Worm (Caenorhabditis elegans) whole organism, L4 larva: ENCODE measurements around the gene C51E3.10.

Experiments used
- F44E2.7 ChIP-seq: fragments of 200-800 bp; sonication (Bioruptor generic); IDR thresholded peaks from 2 replicates; pipeline ENCODE4 v2.1.2; 2022; ENCODE audit warnings: missing genetic modification characterization, missing compliant biosample characterization
- Y48G9A.11 ChIP-seq: fragments of 200-800 bp; sonication (Bioruptor generic); IDR thresholded peaks from 2 replicates; pipeline ENCODE4 v1.3.6; 2022; ENCODE audit warnings: missing genetic modification reagents, missing genetic modification characterization, missing compliant biosample characterization
- aha-1 ChIP-seq: fragments of 150-350 bp; peaks from one replicate; lab custom pipeline; 2014; ENCODE audit warnings: missing biosample characterization, missing genetic modification characterization
- ama-1 ChIP-seq: fragments of 150-350 bp; optimal IDR thresholded peaks from 2 replicates; lab custom pipeline; 2014; ENCODE audit warnings: inconsistent platforms, mixed read lengths
- ceh-20 ChIP-seq: fragments of 200-800 bp; sonication (Bioruptor generic); IDR thresholded peaks from 2 replicates; pipeline ENCODE4 v1.3.6; 2022; ENCODE audit warnings: missing genetic modification reagents, missing genetic modification characterization, missing compliant biosample characterization
- ceh-28 ChIP-seq: fragments of 150-350 bp; optimal IDR thresholded peaks from 2 replicates; lab custom pipeline; 2014; ENCODE audit warnings: missing biosample characterization, missing genetic modification reagents, missing genetic modification characterization
- ceh-82 ChIP-seq: sonication (generic microtip); optimal IDR thresholded peaks from 2 replicates; lab custom pipeline; 2017; ENCODE audit warnings: missing biosample characterization, missing genetic modification characterization
- ces-1 ChIP-seq: fragments of 150-350 bp; sonication (generic microtip); optimal IDR thresholded peaks from 4 replicates; lab custom pipeline; 2014; ENCODE audit warnings: missing biosample characterization, missing genetic modification reagents, missing genetic modification characterization
- cey-2 ChIP-seq: sonication (generic microtip); optimal IDR thresholded peaks from 3 replicates; lab custom pipeline; 2017; ENCODE audit warnings: missing genetic modification characterization, mild to moderate bottlenecking, missing compliant biosample characterization, antibody characterized with exemption, borderline replicate concordance; ENCODE audit not compliant: insufficient read depth
- ctbp-1 ChIP-seq: fragments of 200-800 bp; sonication (Bioruptor generic); IDR thresholded peaks from 2 replicates; pipeline ENCODE4 v1.3.6; 2022; ENCODE audit warnings: missing genetic modification reagents, missing genetic modification characterization, missing compliant biosample characterization
- daf-16 ChIP-seq, 3 experiments: sonication (generic microtip); optimal IDR thresholded peaks; 2 replicates each; lab custom pipeline; 2016 to 2017; ENCODE audit warnings: missing genetic modification characterization in 3 of 3, missing genetic modification reagents in 3 of 3, mild to moderate bottlenecking in 2 of 3, missing compliant biosample characterization in 2 of 3, missing biosample characterization in 1 of 3, moderate library complexity in 1 of 3
- daf-8 ChIP-seq: fragments of 200-800 bp; sonication (Bioruptor generic); IDR thresholded peaks from 2 replicates; pipeline ENCODE4 v1.3.6; 2022; ENCODE audit warnings: missing genetic modification characterization, missing compliant biosample characterization
- dmd-6 ChIP-seq: fragments of 200-800 bp; sonication (Bioruptor generic); IDR thresholded peaks from 2 replicates; pipeline ENCODE4 v1.3.6; 2022; ENCODE audit warnings: missing genetic modification reagents, missing genetic modification characterization, missing compliant biosample characterization
- dmd-9 ChIP-seq: fragments of 200-800 bp; sonication (Bioruptor generic); IDR thresholded peaks from 2 replicates; pipeline ENCODE4 v1.3.6; 2022; ENCODE audit warnings: missing genetic modification reagents, missing genetic modification characterization, missing compliant biosample characterization
- duxl-1 ChIP-seq: sonication (generic microtip); optimal IDR thresholded peaks from 2 replicates; lab custom pipeline; 2016; ENCODE audit warnings: mild to moderate bottlenecking, missing genetic modification characterization, moderate library complexity, missing compliant biosample characterization; ENCODE audit not compliant: poor library complexity
- dve-1 ChIP-seq: sonication (generic microtip); optimal IDR thresholded peaks from 2 replicates; lab custom pipeline; 2017; ENCODE audit warnings: antibody characterized with exemption, mild to moderate bottlenecking, missing genetic modification characterization, missing compliant biosample characterization; ENCODE audit not compliant: insufficient read depth
- hif-1 ChIP-seq, 2 experiments: sonication (generic microtip); optimal IDR thresholded peaks; 2 replicates each; lab custom pipeline; 2016 to 2017; ENCODE audit warnings: missing compliant biosample characterization in 2 of 2, missing genetic modification characterization in 2 of 2, missing genetic modification reagents in 2 of 2, missing genotype in 2 of 2, mild to moderate bottlenecking in 1 of 2
- hlh-11 ChIP-seq: fragments of 200-800 bp; sonication (Bioruptor generic); optimal IDR thresholded peaks from 2 replicates; lab custom pipeline; 2018; ENCODE audit warnings: mild to moderate bottlenecking, missing genetic modification characterization, missing compliant biosample characterization
- hlh-30 ChIP-seq: sonication (generic microtip); optimal IDR thresholded peaks from 2 replicates; lab custom pipeline; 2017; ENCODE audit warnings: antibody characterized with exemption, mild to moderate bottlenecking, missing genetic modification characterization, missing compliant biosample characterization; ENCODE audit not compliant: insufficient read depth
- lin-13 ChIP-seq: fragments of 150-350 bp; optimal IDR thresholded peaks from 2 replicates; lab custom pipeline; 2014; ENCODE audit warnings: missing biosample characterization, missing genetic modification reagents, missing genetic modification characterization
- lin-15B ChIP-seq: fragments of 150-350 bp; sonication (generic microtip); optimal IDR thresholded peaks from 3 replicates; lab custom pipeline; 2014; ENCODE audit warnings: missing biosample characterization, missing genetic modification characterization
- lsy-2 ChIP-seq, 2 experiments: fragments of 150-350 bp in 1 of 2; sonication (generic microtip) in 1 of 2; optimal IDR thresholded peaks; 2 replicates each; lab custom pipeline; 2014 to 2017; ENCODE audit warnings: missing biosample characterization in 2 of 2, missing genetic modification characterization in 2 of 2
- mdl-1 ChIP-seq, 2 experiments: fragments of 150-350 bp in 1 of 2; sonication (generic microtip) in 1 of 2; optimal IDR thresholded peaks; 2 replicates each; lab custom pipeline; 2014 to 2017; ENCODE audit warnings: missing biosample characterization in 2 of 2, missing genetic modification characterization in 2 of 2
- mep-1 ChIP-seq: fragments of 150-350 bp; sonication (generic microtip); optimal IDR thresholded peaks from 3 replicates; lab custom pipeline; 2014; ENCODE audit warnings: missing biosample characterization, missing genetic modification characterization
- mes-2 ChIP-seq: sonication (generic microtip); optimal IDR thresholded peaks from 2 replicates; lab custom pipeline; 2016; ENCODE audit warnings: missing genotype, mild to moderate bottlenecking, missing genetic modification characterization, missing compliant biosample characterization; ENCODE audit not compliant: poor library complexity, severe bottlenecking
- mxl-3 ChIP-seq: fragments of 200-800 bp; sonication (Bioruptor generic); optimal IDR thresholded peaks from 2 replicates; lab custom pipeline; 2018; ENCODE audit warnings: mild to moderate bottlenecking, missing genetic modification characterization, missing compliant biosample characterization
- nhr-11 ChIP-seq: fragments of 150-350 bp; optimal IDR thresholded peaks from 2 replicates; lab custom pipeline; 2014; ENCODE audit warnings: missing biosample characterization, missing genetic modification characterization
- nhr-25 ChIP-seq: sonication (generic microtip); optimal IDR thresholded peaks from 2 replicates; lab custom pipeline; 2017; ENCODE audit warnings: missing genetic modification characterization, mild to moderate bottlenecking, missing compliant biosample characterization, antibody characterized with exemption, moderate library complexity, borderline replicate concordance; ENCODE audit not compliant: insufficient read depth
- nhr-28 ChIP-seq: fragments of 150-350 bp; optimal IDR thresholded peaks from 2 replicates; lab custom pipeline; 2014; ENCODE audit warnings: missing biosample characterization, missing genetic modification characterization
- nhr-41 ChIP-seq: fragments of 200-800 bp; sonication (Bioruptor generic); IDR thresholded peaks from 2 replicates; pipeline ENCODE4 v1.3.6; 2022; ENCODE audit warnings: missing genetic modification reagents, missing genetic modification characterization, missing compliant biosample characterization
- nhr-42 ChIP-seq: fragments of 200-800 bp; sonication (Bioruptor generic); IDR thresholded peaks from 2 replicates; pipeline ENCODE4 v1.3.6; 2022; ENCODE audit warnings: missing genetic modification characterization, missing compliant biosample characterization
- php-3 ChIP-seq: fragments of 200-800 bp; sonication (Bioruptor generic); IDR thresholded peaks from 2 replicates; pipeline ENCODE4 v1.3.6; 2022; ENCODE audit warnings: missing genetic modification reagents, missing genetic modification characterization, missing compliant biosample characterization
- saeg-2 ChIP-seq: fragments of 200-800 bp; sonication (Bioruptor generic); IDR thresholded peaks from 2 replicates; pipeline ENCODE4 v1.3.6; 2022; ENCODE audit warnings: missing genetic modification reagents, missing genetic modification characterization, missing compliant biosample characterization
- sdz-12 ChIP-seq: fragments of 200-800 bp; sonication (Bioruptor generic); optimal IDR thresholded peaks from 2 replicates; lab custom pipeline; 2018; ENCODE audit warnings: mild to moderate bottlenecking, missing genetic modification characterization, missing compliant biosample characterization
- snpc-4 ChIP-seq: fragments of 150-350 bp; optimal IDR thresholded peaks from 2 replicates; lab custom pipeline; 2014; ENCODE audit warnings: missing biosample characterization, missing genetic modification characterization
- spr-1 ChIP-seq: sonication (generic microtip); optimal IDR thresholded peaks from 2 replicates; lab custom pipeline; 2016; ENCODE audit warnings: mild to moderate bottlenecking, missing genetic modification characterization, missing compliant biosample characterization
- spr-3 ChIP-seq: fragments of 200-800 bp; sonication (Bioruptor generic); optimal IDR thresholded peaks from 2 replicates; lab custom pipeline; 2018; ENCODE audit warnings: mild to moderate bottlenecking, missing genetic modification characterization, missing compliant biosample characterization
- tra-1 ChIP-seq: fragments of 200-800 bp; sonication (Bioruptor generic); IDR thresholded peaks from 2 replicates; pipeline ENCODE4 v1.3.6; 2022; ENCODE audit warnings: missing genetic modification reagents, missing genetic modification characterization, missing compliant biosample characterization
- unc-130 ChIP-seq: sonication (generic microtip); optimal IDR thresholded peaks from 2 replicates; lab custom pipeline; 2016; ENCODE audit warnings: missing genetic modification reagents, missing genetic modification characterization, missing compliant biosample characterization
- unc-62 ChIP-seq, 3 experiments: fragments of 150-350 bp in 1 of 3; sonication (generic microtip); optimal IDR thresholded peaks in 2 of 3; peaks in 1 of 3; 1 replicate in 1 of 3; 2 replicates in 2 of 3; lab custom pipeline; 2014 to 2017; ENCODE audit warnings: missing biosample characterization in 3 of 3, missing genetic modification characterization in 3 of 3, missing genetic modification reagents in 3 of 3, missing genotype in 1 of 3
- zfp-2 ChIP-seq: sonication (generic microtip); optimal IDR thresholded peaks from 2 replicates; lab custom pipeline; 2016; ENCODE audit warnings: mild to moderate bottlenecking, missing genetic modification characterization, missing compliant biosample characterization
- ztf-11 ChIP-seq: fragments of 150-350 bp; optimal IDR thresholded peaks from 2 replicates; lab custom pipeline; 2014; ENCODE audit warnings: missing biosample characterization, missing genetic modification characterization

C51E3.10 gene

ce11 chrV:10202340-10202739 is 41.4 kb upstream of the C51E3.10 start:
- TF ChIP-seq daf-16 (GFP tag; optimal IDR thresholded peaks at IDR 0.05; lab: Kevin White, UChicago) (no peak), daf-16 (tag; optimal IDR thresholded peaks at IDR 0.05; lab: Kevin White, UChicago) (peak; percentile 62), ztf-11 (no peak), ama-1 (lab: Kevin White, UChicago) (peak; percentile 49)
- TF ChIP-seq, all 104 proteins: peak for 2

ce11 chrV:10201913-10202312 is 41.0 kb upstream of the C51E3.10 start, which contains the start of gene ZK856.7:
TSS of gene ZK856.7 (plus strand) at chrV:10202098.
- TF ChIP-seq dve-1 (tag; lab: Kevin White, UChicago), result peak; percentile 51
- TF ChIP-seq nhr-41, result no peak
- TF ChIP-seq lsy-2 (tag; optimal IDR thresholded peaks at IDR 0.05; lab: Kevin White, UChicago), result peak in 1 of 2 experiments; percentile 46
- TF ChIP-seq aha-1, result peak; percentile 8
- no peak for TF ChIP-seq sdz-12 (GFP tag; lab: Kevin White, UChicago)
- no peak for TF ChIP-seq saeg-2 (GFP tag; lab: Robert Waterston, UW)
- no peak for TF ChIP-seq ctbp-1 (GFP tag; lab: Robert Waterston, UW)
- TF ChIP-seq nhr-42 (GFP tag; lab: Robert Waterston, UW), result no peak
- peak in 1 of 2 experiments; percentile 18 for TF ChIP-seq mdl-1 (tag; optimal IDR thresholded peaks at IDR 0.05; lab: Kevin White, UChicago)
- peak; percentile 82 for TF ChIP-seq nhr-28 (tag; lab: Kevin White, UChicago)
- TF ChIP-seq mxl-3, result no peak
- TF ChIP-seq dmd-9 (GFP tag; lab: Robert Waterston, UW), result 0 out of 2 replicates have a peak, but pooled peaks have one; percentile 42
- TF ChIP-seq unc-62 (GFP tag; optimal IDR thresholded peaks at IDR 0.05 in 1 of 2; lab: Kevin White, UChicago), result peak in 1 of 2 experiments; percentile 73
- TF ChIP-seq unc-62 (tag; optimal IDR thresholded peaks at IDR 0.05; lab: Kevin White, UChicago), result no peak

ce11 chrV:10198386-10198785 is 37.5 kb upstream of the C51E3.10 start, which contains the start of gene ZK856.6:
TSS of gene ZK856.6 (plus strand) at chrV:10198686.
- no peak for TF ChIP-seq ces-1 (GFP tag; lab: Kevin White, UChicago)
- no peak for TF ChIP-seq F44E2.7 (GFP tag; lab: Robert Waterston, UW)
- no peak for TF ChIP-seq dmd-9 (GFP tag; lab: Robert Waterston, UW)

- TF ChIP-seq spr-1 (no peak), zfp-2 (tag; lab: Kevin White, UChicago) (no peak), lin-13 (GFP tag; lab: Kevin White, UChicago) (no peak), tra-1 (GFP tag; lab: Robert Waterston, UW) (no peak), snpc-4 (tag; lab: Kevin White, UChicago) (no peak), nhr-25 (tag; lab: Kevin White, UChicago) (no peak), daf-16 (GFP tag; optimal IDR thresholded peaks at IDR 0.05; lab: Kevin White, UChicago) (no peak), daf-16 (tag; optimal IDR thresholded peaks at IDR 0.05; lab: Kevin White, UChicago) (peak; percentile 91), lin-15B (tag; lab: Kevin White, UChicago) (no peak), ceh-82 (tag; lab: Kevin White, UChicago) (no peak), mep-1 (tag; lab: Kevin White, UChicago) (no peak), dmd-6 (GFP tag; lab: Robert Waterston, UW) (no peak), duxl-1 (tag; lab: Kevin White, UChicago) (no peak), nhr-11 (tag; lab: Kevin White, UChicago) (no peak), php-3 (peak; percentile 14; the same call in 1 of the 2 replicates), hlh-30 (tag; lab: Kevin White, UChicago) (no peak), mes-2 (no peak), daf-8 (GFP tag; lab: Robert Waterston, UW) (no peak), cey-2 (tag; lab: Kevin White, UChicago) (no peak), spr-3 (GFP tag; lab: Kevin White, UChicago) (no peak), hlh-11 (tag; lab: Kevin White, UChicago) (no peak), Y48G9A.11 (GFP tag; lab: Robert Waterston, UW) (no peak), ceh-28 (tag; lab: Kevin White, UChicago) (no peak), hif-1 (tag; optimal IDR thresholded peaks at IDR 0.05; lab: Kevin White, UChicago) (no peak), ces-1 (GFP tag; lab: Kevin White, UChicago) (no peak), unc-130 (GFP tag; lab: Kevin White, UChicago) (no peak), ceh-20 (no peak)
Measured at ce11 chrV:10191242-10191641, 30.3 kb upstream of the C51E3.10 start.
